Worm (Caenorhabditis elegans) whole organism, L2 larva: Measurements from ENCODE around the gene fib-1.
A peak's percentile ranks its signal among the peaks of the same experiment; 100 is the strongest.

Source experiments
- R02D3.7 ChIP-seq: fragments of 150-350 bp; optimal IDR thresholded peaks from 2 replicates; lab custom pipeline; 2014; ENCODE audit warnings: missing biosample characterization, missing genetic modification characterization
- aly-2 ChIP-seq: fragments of 150-350 bp; optimal IDR thresholded peaks from 2 replicates; lab custom pipeline; 2014; ENCODE audit warnings: missing biosample characterization, missing genetic modification characterization
- elt-3 ChIP-seq: sonication (generic microtip); optimal IDR thresholded peaks from 2 replicates; lab custom pipeline; 2017; ENCODE audit warnings: missing biosample characterization, missing genetic modification characterization
- peb-1 ChIP-seq: fragments of 150-350 bp; optimal IDR thresholded peaks from 2 replicates; lab custom pipeline; 2014; ENCODE audit warnings: missing biosample characterization, missing genetic modification characterization

DNA sequence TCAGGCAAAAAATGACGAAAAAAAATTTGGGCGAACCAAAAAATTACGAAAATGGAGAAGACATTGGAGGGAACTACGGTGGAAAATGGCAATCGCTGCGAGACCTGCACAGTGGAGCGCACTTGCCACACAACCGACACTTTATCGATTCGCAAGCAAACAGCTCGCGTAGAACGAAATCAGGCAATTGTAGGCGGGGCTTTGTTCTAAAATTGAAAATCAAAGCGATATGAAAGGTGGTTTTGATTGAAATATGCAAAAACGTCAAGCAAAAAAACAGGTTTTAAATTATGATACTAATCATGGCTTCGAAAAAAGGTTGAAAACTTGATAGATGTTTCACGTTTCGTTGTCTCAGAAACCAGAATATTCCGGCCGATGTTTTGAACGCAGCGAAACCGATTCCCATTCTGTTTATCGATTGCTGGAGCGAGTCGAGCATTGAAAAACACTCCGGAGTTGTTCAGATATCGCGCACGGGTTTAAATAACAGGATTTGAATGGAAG is at the start of gene fib-1, which contains the start of gene mut-15:
- TF ChIP-seq aly-2, result no peak
- peak; percentile 68 for TF ChIP-seq R02D3.7 (tag; lab: Kevin White, UChicago)
- TF ChIP-seq elt-3, result no peak
- no peak for TF ChIP-seq peb-1 (tag; lab: Kevin White, UChicago)
